Fruit fly (Drosophila melanogaster) whole organism, wandering third instar larva: ENCODE data around the gene CG42729.

Experiments
- Abd-B ChIP-seq: fragments of >200 bp; optimal IDR thresholded peaks from 2 replicates; lab custom pipeline; 2017; ENCODE audit warnings: missing biosample characterization, missing genetic modification characterization
- CG32264 ChIP-seq: fragments of 200-800 bp; sonication (Bioruptor generic); optimal IDR thresholded peaks from 2 replicates; lab custom pipeline; 2016; ENCODE audit warnings: missing biosample characterization, missing genetic modification characterization
- CG9705 ChIP-seq: fragments of 200-800 bp; sonication (Bioruptor generic); optimal IDR thresholded peaks from 2 replicates; lab custom pipeline; 2018; ENCODE audit warnings: missing biosample characterization, mild to moderate bottlenecking, missing genetic modification characterization
- CrebA ChIP-seq: fragments of 200-800 bp; sonication (Bioruptor generic); optimal IDR thresholded peaks from 2 replicates; lab custom pipeline; 2016; ENCODE audit warnings: missing biosample characterization, mild to moderate bottlenecking, missing genetic modification characterization, borderline replicate concordance
- Dfd ChIP-seq: fragments of >200 bp; optimal IDR thresholded peaks from 2 replicates; lab custom pipeline; 2017; ENCODE audit warnings: missing biosample characterization, missing genetic modification characterization
- GATAd ChIP-seq: sonication (Bioruptor generic); optimal IDR thresholded peaks from 2 replicates; lab custom pipeline; 2016; ENCODE audit warnings: missing biosample characterization, missing genetic modification characterization
- HLH106 ChIP-seq: fragments of 200-800 bp; optimal IDR thresholded peaks from 3 replicates; lab custom pipeline; 2019; ENCODE audit warnings: missing biosample characterization, mild to moderate bottlenecking, missing genetic modification characterization, moderate library complexity
- Hnf4 ChIP-seq: fragments of 200-800 bp; sonication (Bioruptor generic); optimal IDR thresholded peaks from 2 replicates; lab custom pipeline; 2016; ENCODE audit warnings: missing biosample characterization, mild to moderate bottlenecking, missing genetic modification characterization
- Hr83 ChIP-seq: fragments of 200-300 bp; sonication (Bioruptor generic); optimal IDR thresholded peaks from 2 replicates; lab custom pipeline; 2016; ENCODE audit warnings: missing biosample characterization, mild to moderate bottlenecking, missing genetic modification characterization, moderate library complexity; ENCODE audit not compliant: poor library complexity, severe bottlenecking
- Jra ChIP-seq: sonication (Bioruptor generic); optimal IDR thresholded peaks from 2 replicates; lab custom pipeline; 2016; ENCODE audit warnings: missing biosample characterization, missing genetic modification characterization
- Mio ChIP-seq: sonication (Bioruptor generic); optimal IDR thresholded peaks from 2 replicates; lab custom pipeline; 2016; ENCODE audit warnings: missing biosample characterization, missing genetic modification characterization
- Myc ChIP-seq: fragments of >200 bp; optimal IDR thresholded peaks from 2 replicates; lab custom pipeline; 2017
- N ChIP-seq: fragments of >200 bp; optimal IDR thresholded peaks from 2 replicates; lab custom pipeline; 2018; ENCODE audit warnings: missing biosample characterization, missing external identifiers, missing genetic modification characterization
- OdsH ChIP-seq: fragments of 200-800 bp; sonication (Bioruptor generic); optimal IDR thresholded peaks from 2 replicates; lab custom pipeline; 2016; ENCODE audit warnings: missing biosample characterization, mild to moderate bottlenecking, missing genetic modification characterization
- Rel ChIP-seq, 2 experiments: fragments of 200-800 bp; sonication (Bioruptor generic) in 1 of 2; optimal IDR thresholded peaks; 2 replicates in 1 of 2; 3 replicates in 1 of 2; lab custom pipeline; 2016 to 2019; ENCODE audit warnings: mild to moderate bottlenecking in 2 of 2, missing biosample characterization in 2 of 2, missing genetic modification characterization in 2 of 2, moderate library complexity in 1 of 2
- Sp1 ChIP-seq: fragments of 200-800 bp; sonication (Bioruptor generic); optimal IDR thresholded peaks from 3 replicates; lab custom pipeline; 2019; ENCODE audit warnings: missing biosample characterization, mild to moderate bottlenecking, missing genetic modification characterization, moderate library complexity
- Vsx2 ChIP-seq: fragments of 200-300, 225-300 bp; sonication (Bioruptor generic); optimal IDR thresholded peaks from 2 replicates; lab custom pipeline; 2018; ENCODE audit warnings: missing biosample characterization, missing genetic modification characterization; ENCODE audit not compliant: partially characterized antibody
- br ChIP-seq: fragments of 200-800 bp; sonication (Bioruptor generic); optimal IDR thresholded peaks from 2 replicates; lab custom pipeline; 2016; ENCODE audit warnings: missing biosample characterization, missing genetic modification characterization
- brk ChIP-seq: fragments of 200-800 bp; sonication (Bioruptor generic); optimal IDR thresholded peaks from 2 replicates; lab custom pipeline; 2016; ENCODE audit warnings: missing biosample characterization, mild to moderate bottlenecking, missing genetic modification characterization
- dmrt93B ChIP-seq: fragments of 200-800 bp; sonication (Bioruptor generic); optimal IDR thresholded peaks from 2 replicates; lab custom pipeline; 2018; ENCODE audit warnings: missing biosample characterization, mild to moderate bottlenecking, missing genetic modification characterization
- dsf ChIP-seq: sonication (Bioruptor generic); optimal IDR thresholded peaks from 2 replicates; lab custom pipeline; 2016; ENCODE audit warnings: missing biosample characterization, missing genetic modification characterization, borderline replicate concordance
- ey ChIP-seq: fragments of 200-800 bp; sonication (Bioruptor generic); optimal IDR thresholded peaks from 2 replicates; lab custom pipeline; 2016; ENCODE audit warnings: missing biosample characterization, missing genetic modification characterization
- foxo ChIP-seq, 2 experiments: fragments of 200-800 bp; sonication (Bioruptor generic); optimal IDR thresholded peaks; 2 replicates in 1 of 2; 3 replicates in 1 of 2; lab custom pipeline; 2016 to 2017; ENCODE audit warnings: missing biosample characterization in 2 of 2, missing genetic modification characterization in 2 of 2
- fru ChIP-seq: fragments of 200-800 bp; sonication (Bioruptor generic); optimal IDR thresholded peaks from 3 replicates; lab custom pipeline; 2016; ENCODE audit warnings: missing biosample characterization, mild to moderate bottlenecking, missing genetic modification characterization
- h ChIP-seq: fragments of 200-800 bp; sonication (Bioruptor generic); optimal IDR thresholded peaks from 3 replicates; lab custom pipeline; 2016; ENCODE audit warnings: missing biosample characterization, mild to moderate bottlenecking, missing genetic modification characterization
- jim ChIP-seq: fragments of 175-275, 200-325 bp; sonication (Bioruptor generic); optimal IDR thresholded peaks from 2 replicates; lab custom pipeline; 2016; ENCODE audit warnings: missing biosample characterization, mild to moderate bottlenecking, missing genetic modification characterization
- lola ChIP-seq: fragments of >200 bp; optimal IDR thresholded peaks from 2 replicates; lab custom pipeline; 2017; ENCODE audit warnings: missing biosample characterization, missing genetic modification characterization
- pan ChIP-seq: fragments of >200 bp; optimal IDR thresholded peaks from 2 replicates; lab custom pipeline; 2017
- psq ChIP-seq: fragments of 200-800 bp; sonication (Bioruptor generic); optimal IDR thresholded peaks from 3 replicates; lab custom pipeline; 2017; ENCODE audit warnings: missing biosample characterization, mild to moderate bottlenecking, missing genetic modification characterization, moderate library complexity
- sv ChIP-seq: fragments of 200-800 bp; sonication (Bioruptor generic); optimal IDR thresholded peaks from 3 replicates; lab custom pipeline; 2016; ENCODE audit warnings: missing biosample characterization, missing genetic modification characterization
- tai ChIP-seq: sonication (Bioruptor generic); optimal IDR thresholded peaks from 2 replicates; lab custom pipeline; 2016; ENCODE audit warnings: missing biosample characterization, missing genetic modification characterization
- usp ChIP-seq: fragments of >200 bp; optimal IDR thresholded peaks from 2 replicates; lab custom pipeline; 2017; ENCODE audit warnings: missing biosample characterization, missing genetic modification characterization
- woc ChIP-seq: sonication (Bioruptor generic); optimal IDR thresholded peaks from 2 replicates; lab custom pipeline; 2016; ENCODE audit warnings: missing biosample characterization, mild to moderate bottlenecking, missing genetic modification characterization

CG42729 gene

dm6 chr3L:15497902-15498301, 29.4 kb downstream of the CG42729 start, which contains the start of gene CG7276:
Gene CG7276, plus strand, starts transcription at chr3L:15498202.
- TF ChIP-seq fru (GFP tag; lab: Kevin White, UChicago), result no peak
- TF ChIP-seq brk (GFP tag; lab: Kevin White, UChicago), result no peak
- no peak for TF ChIP-seq br (GFP tag; lab: Kevin White, UChicago)
- no peak for TF ChIP-seq dsf (GFP tag; lab: Kevin White, UChicago)
- no peak for TF ChIP-seq Myc (lab: Kevin White, UChicago)
- TF ChIP-seq CG9705 (GFP tag; lab: Kevin White, UChicago), result no peak
- TF ChIP-seq psq (GFP tag; lab: Kevin White, UChicago), result no peak
- TF ChIP-seq foxo (GFP tag; optimal IDR thresholded peaks at IDR 0.05; lab: Kevin White, UChicago), result no peak
- no peak for TF ChIP-seq jim (GFP tag; lab: Kevin White, UChicago)
- no peak for TF ChIP-seq Dfd (GFP tag; lab: Kevin White, UChicago)
- TF ChIP-seq dmrt93B, result no peak
- TF ChIP-seq Hnf4 (GFP tag; lab: Kevin White, UChicago), result no peak
- no peak for TF ChIP-seq Vsx2
- no peak for TF ChIP-seq OdsH (GFP tag; lab: Kevin White, UChicago)
- TF ChIP-seq HLH106 (tag; lab: Kevin White, UChicago), result no peak
- no peak for TF ChIP-seq Rel (GFP tag; optimal IDR thresholded peaks at IDR 0.05; lab: Kevin White, UChicago)
- no peak for TF ChIP-seq Rel (tag; optimal IDR thresholded peaks at IDR 0.05; lab: Kevin White, UChicago)
- no peak for TF ChIP-seq CG32264 (GFP tag; lab: Kevin White, UChicago)
- TF ChIP-seq, all 38 proteins: peak for 0

- TF ChIP-seq usp (GFP tag; lab: Kevin White, UChicago) (no peak), Sp1 (GFP tag; lab: Kevin White, UChicago) (no peak), OdsH (GFP tag; lab: Kevin White, UChicago) (no peak), pan (no peak), woc (GFP tag; lab: Kevin White, UChicago) (no peak), brk (GFP tag; lab: Kevin White, UChicago) (no peak), CrebA (no peak), fru (GFP tag; lab: Kevin White, UChicago) (no peak), Vsx2 (no peak), Jra (GFP tag; lab: Kevin White, UChicago) (no peak), h (GFP tag; lab: Kevin White, UChicago) (no peak), psq (GFP tag; lab: Kevin White, UChicago) (no peak), ey (no peak), Rel (GFP tag; optimal IDR thresholded peaks at IDR 0.05; lab: Kevin White, UChicago) (no peak), Rel (tag; optimal IDR thresholded peaks at IDR 0.05; lab: Kevin White, UChicago) (no peak), sv (GFP tag; lab: Kevin White, UChicago) (no peak), N (GFP tag; lab: Kevin White, UChicago) (no peak), GATAd (GFP tag; lab: Kevin White, UChicago) (no peak), Mio (GFP tag; lab: Kevin White, UChicago) (no peak), HLH106 (tag; lab: Kevin White, UChicago) (no peak), Abd-B (no peak)
- TF ChIP-seq, all 38 proteins: peak for 0
Measured at dm6 chr3L:15496274-15496673, 31.0 kb downstream of the CG42729 start, which contains the start of gene CG13455. Gene CG13455, plus strand, starts transcription at chr3L:15496574.

dm6 chr3L:15495449-15495848, 31.9 kb downstream of the CG42729 start, which contains the start of gene CG12355:
Gene CG12355, minus strand, starts transcription at chr3L:15495549.
- TF ChIP-seq psq (GFP tag; lab: Kevin White, UChicago), result no peak
- TF ChIP-seq Mio (GFP tag; lab: Kevin White, UChicago), result no peak
- TF ChIP-seq Hr83 (GFP tag; lab: Kevin White, UChicago), result no peak
- TF ChIP-seq Dfd (GFP tag; lab: Kevin White, UChicago), result no peak
- TF ChIP-seq Jra (GFP tag; lab: Kevin White, UChicago), result no peak
- no peak for TF ChIP-seq lola
- no peak for TF ChIP-seq Sp1 (GFP tag; lab: Kevin White, UChicago)
- no peak for TF ChIP-seq Myc (lab: Kevin White, UChicago)
- no peak for TF ChIP-seq GATAd (GFP tag; lab: Kevin White, UChicago)
- TF ChIP-seq dsf (GFP tag; lab: Kevin White, UChicago), result no peak
- TF ChIP-seq N (GFP tag; lab: Kevin White, UChicago), result no peak
- TF ChIP-seq Abd-B, result no peak
- no peak for TF ChIP-seq tai (GFP tag; lab: Kevin White, UChicago)
